Fruit fly (Drosophila melanogaster) whole organism, wandering third instar larva: ENCODE results near the gene CG14984.

Source experiments
- Abd-B ChIP-seq: fragments of >200 bp; optimal IDR thresholded peaks from 2 replicates; lab custom pipeline; 2017; ENCODE audit warnings: missing biosample characterization, missing genetic modification characterization
- CG32264 ChIP-seq: fragments of 200-800 bp; sonication (Bioruptor generic); optimal IDR thresholded peaks from 2 replicates; lab custom pipeline; 2016; ENCODE audit warnings: missing biosample characterization, missing genetic modification characterization
- CG9705 ChIP-seq: fragments of 200-800 bp; sonication (Bioruptor generic); optimal IDR thresholded peaks from 2 replicates; lab custom pipeline; 2018; ENCODE audit warnings: missing biosample characterization, mild to moderate bottlenecking, missing genetic modification characterization
- CrebA ChIP-seq: fragments of 200-800 bp; sonication (Bioruptor generic); optimal IDR thresholded peaks from 2 replicates; lab custom pipeline; 2016; ENCODE audit warnings: missing biosample characterization, mild to moderate bottlenecking, missing genetic modification characterization, borderline replicate concordance
- Dfd ChIP-seq: fragments of >200 bp; optimal IDR thresholded peaks from 2 replicates; lab custom pipeline; 2017; ENCODE audit warnings: missing biosample characterization, missing genetic modification characterization
- Dif ChIP-seq: fragments of 200-275, 200-300 bp; sonication (Bioruptor generic); optimal IDR thresholded peaks from 2 replicates; lab custom pipeline; 2018; ENCODE audit warnings: missing biosample characterization, missing genetic modification characterization; ENCODE audit not compliant: partially characterized antibody
- GATAd ChIP-seq: sonication (Bioruptor generic); optimal IDR thresholded peaks from 2 replicates; lab custom pipeline; 2016; ENCODE audit warnings: missing biosample characterization, missing genetic modification characterization
- HLH106 ChIP-seq: fragments of 200-800 bp; optimal IDR thresholded peaks from 3 replicates; lab custom pipeline; 2019; ENCODE audit warnings: missing biosample characterization, mild to moderate bottlenecking, missing genetic modification characterization, moderate library complexity
- Hnf4 ChIP-seq: fragments of 200-800 bp; sonication (Bioruptor generic); optimal IDR thresholded peaks from 2 replicates; lab custom pipeline; 2016; ENCODE audit warnings: missing biosample characterization, mild to moderate bottlenecking, missing genetic modification characterization
- Hr78 ChIP-seq: fragments of >200 bp; optimal IDR thresholded peaks from 2 replicates; lab custom pipeline; 2017; ENCODE audit warnings: missing biosample characterization, missing genetic modification characterization
- Hr83 ChIP-seq: fragments of 200-300 bp; sonication (Bioruptor generic); optimal IDR thresholded peaks from 2 replicates; lab custom pipeline; 2016; ENCODE audit warnings: missing biosample characterization, mild to moderate bottlenecking, missing genetic modification characterization, moderate library complexity; ENCODE audit not compliant: poor library complexity, severe bottlenecking
- Jra ChIP-seq: sonication (Bioruptor generic); optimal IDR thresholded peaks from 2 replicates; lab custom pipeline; 2016; ENCODE audit warnings: missing biosample characterization, missing genetic modification characterization
- Mio ChIP-seq: sonication (Bioruptor generic); optimal IDR thresholded peaks from 2 replicates; lab custom pipeline; 2016; ENCODE audit warnings: missing biosample characterization, missing genetic modification characterization
- Myc ChIP-seq: fragments of >200 bp; optimal IDR thresholded peaks from 2 replicates; lab custom pipeline; 2017
- N ChIP-seq: fragments of >200 bp; optimal IDR thresholded peaks from 2 replicates; lab custom pipeline; 2018; ENCODE audit warnings: missing biosample characterization, missing external identifiers, missing genetic modification characterization
- OdsH ChIP-seq: fragments of 200-800 bp; sonication (Bioruptor generic); optimal IDR thresholded peaks from 2 replicates; lab custom pipeline; 2016; ENCODE audit warnings: missing biosample characterization, mild to moderate bottlenecking, missing genetic modification characterization
- Rel ChIP-seq, 2 experiments: fragments of 200-800 bp; sonication (Bioruptor generic) in 1 of 2; optimal IDR thresholded peaks; 2 replicates in 1 of 2; 3 replicates in 1 of 2; lab custom pipeline; 2016 to 2019; ENCODE audit warnings: mild to moderate bottlenecking in 2 of 2, missing biosample characterization in 2 of 2, missing genetic modification characterization in 2 of 2, moderate library complexity in 1 of 2
- Sp1 ChIP-seq: fragments of 200-800 bp; sonication (Bioruptor generic); optimal IDR thresholded peaks from 3 replicates; lab custom pipeline; 2019; ENCODE audit warnings: missing biosample characterization, mild to moderate bottlenecking, missing genetic modification characterization, moderate library complexity
- Vsx2 ChIP-seq: fragments of 200-300, 225-300 bp; sonication (Bioruptor generic); optimal IDR thresholded peaks from 2 replicates; lab custom pipeline; 2018; ENCODE audit warnings: missing biosample characterization, missing genetic modification characterization; ENCODE audit not compliant: partially characterized antibody
- br ChIP-seq: fragments of 200-800 bp; sonication (Bioruptor generic); optimal IDR thresholded peaks from 2 replicates; lab custom pipeline; 2016; ENCODE audit warnings: missing biosample characterization, missing genetic modification characterization
- brk ChIP-seq: fragments of 200-800 bp; sonication (Bioruptor generic); optimal IDR thresholded peaks from 2 replicates; lab custom pipeline; 2016; ENCODE audit warnings: missing biosample characterization, mild to moderate bottlenecking, missing genetic modification characterization
- dl ChIP-seq, 2 experiments: fragments of 175-275, 200-275 bp in 1 of 2; fragments of 200-275 bp in 1 of 2; sonication (Bioruptor generic); optimal IDR thresholded peaks; lab custom pipeline; 2018; ENCODE audit warnings: mild to moderate bottlenecking in 2 of 2, missing biosample characterization in 2 of 2, missing genetic modification characterization in 2 of 2, moderate library complexity in 2 of 2; ENCODE audit not compliant: partially characterized antibody in 2 of 2, insufficient read depth in 1 of 2
- dmrt93B ChIP-seq: fragments of 200-800 bp; sonication (Bioruptor generic); optimal IDR thresholded peaks from 2 replicates; lab custom pipeline; 2018; ENCODE audit warnings: missing biosample characterization, mild to moderate bottlenecking, missing genetic modification characterization
- dsf ChIP-seq: sonication (Bioruptor generic); optimal IDR thresholded peaks from 2 replicates; lab custom pipeline; 2016; ENCODE audit warnings: missing biosample characterization, missing genetic modification characterization, borderline replicate concordance
- ey ChIP-seq: fragments of 200-800 bp; sonication (Bioruptor generic); optimal IDR thresholded peaks from 2 replicates; lab custom pipeline; 2016; ENCODE audit warnings: missing biosample characterization, missing genetic modification characterization
- foxo ChIP-seq, 2 experiments: fragments of 200-800 bp; sonication (Bioruptor generic); optimal IDR thresholded peaks; 2 replicates in 1 of 2; 3 replicates in 1 of 2; lab custom pipeline; 2016 to 2017; ENCODE audit warnings: missing biosample characterization in 2 of 2, missing genetic modification characterization in 2 of 2
- fru ChIP-seq: fragments of 200-800 bp; sonication (Bioruptor generic); optimal IDR thresholded peaks from 3 replicates; lab custom pipeline; 2016; ENCODE audit warnings: missing biosample characterization, mild to moderate bottlenecking, missing genetic modification characterization
- h ChIP-seq: fragments of 200-800 bp; sonication (Bioruptor generic); optimal IDR thresholded peaks from 3 replicates; lab custom pipeline; 2016; ENCODE audit warnings: missing biosample characterization, mild to moderate bottlenecking, missing genetic modification characterization
- jim ChIP-seq: fragments of 175-275, 200-325 bp; sonication (Bioruptor generic); optimal IDR thresholded peaks from 2 replicates; lab custom pipeline; 2016; ENCODE audit warnings: missing biosample characterization, mild to moderate bottlenecking, missing genetic modification characterization
- lola ChIP-seq: fragments of >200 bp; optimal IDR thresholded peaks from 2 replicates; lab custom pipeline; 2017; ENCODE audit warnings: missing biosample characterization, missing genetic modification characterization
- pan ChIP-seq: fragments of >200 bp; optimal IDR thresholded peaks from 2 replicates; lab custom pipeline; 2017
- psq ChIP-seq: fragments of 200-800 bp; sonication (Bioruptor generic); optimal IDR thresholded peaks from 3 replicates; lab custom pipeline; 2017; ENCODE audit warnings: missing biosample characterization, mild to moderate bottlenecking, missing genetic modification characterization, moderate library complexity
- rgr ChIP-seq: fragments of 200-800 bp; sonication (Bioruptor generic); optimal IDR thresholded peaks from 3 replicates; lab custom pipeline; 2016; ENCODE audit warnings: missing biosample characterization, mild to moderate bottlenecking, missing genetic modification characterization
- sage ChIP-seq: fragments of 200-800 bp; sonication (Bioruptor generic); optimal IDR thresholded peaks from 2 replicates; lab custom pipeline; 2016; ENCODE audit warnings: missing biosample characterization, mild to moderate bottlenecking, missing genetic modification characterization
- sv ChIP-seq: fragments of 200-800 bp; sonication (Bioruptor generic); optimal IDR thresholded peaks from 3 replicates; lab custom pipeline; 2016; ENCODE audit warnings: missing biosample characterization, missing genetic modification characterization
- tai ChIP-seq: sonication (Bioruptor generic); optimal IDR thresholded peaks from 2 replicates; lab custom pipeline; 2016; ENCODE audit warnings: missing biosample characterization, missing genetic modification characterization
- usp ChIP-seq: fragments of >200 bp; optimal IDR thresholded peaks from 2 replicates; lab custom pipeline; 2017; ENCODE audit warnings: missing biosample characterization, missing genetic modification characterization
- woc ChIP-seq: sonication (Bioruptor generic); optimal IDR thresholded peaks from 2 replicates; lab custom pipeline; 2016; ENCODE audit warnings: missing biosample characterization, mild to moderate bottlenecking, missing genetic modification characterization

CG14984 gene

dm6 chr3L:3929968-3930767, 22.2 kb downstream of the CG14984 start:
- TF ChIP-seq Rel (GFP tag; optimal IDR thresholded peaks at IDR 0.05; lab: Kevin White, UChicago) (no peak), Rel (tag; optimal IDR thresholded peaks at IDR 0.05; lab: Kevin White, UChicago) (peak; percentile 23), Vsx2 (GFP tag; lab: Kevin White, UChicago) (peak; percentile 70), h (GFP tag; lab: Kevin White, UChicago) (peak; percentile 27), dmrt93B (GFP tag; lab: Kevin White, UChicago) (no peak), rgr (peak; percentile 20), psq (GFP tag; lab: Kevin White, UChicago) (peak; percentile 9)

DNA sequence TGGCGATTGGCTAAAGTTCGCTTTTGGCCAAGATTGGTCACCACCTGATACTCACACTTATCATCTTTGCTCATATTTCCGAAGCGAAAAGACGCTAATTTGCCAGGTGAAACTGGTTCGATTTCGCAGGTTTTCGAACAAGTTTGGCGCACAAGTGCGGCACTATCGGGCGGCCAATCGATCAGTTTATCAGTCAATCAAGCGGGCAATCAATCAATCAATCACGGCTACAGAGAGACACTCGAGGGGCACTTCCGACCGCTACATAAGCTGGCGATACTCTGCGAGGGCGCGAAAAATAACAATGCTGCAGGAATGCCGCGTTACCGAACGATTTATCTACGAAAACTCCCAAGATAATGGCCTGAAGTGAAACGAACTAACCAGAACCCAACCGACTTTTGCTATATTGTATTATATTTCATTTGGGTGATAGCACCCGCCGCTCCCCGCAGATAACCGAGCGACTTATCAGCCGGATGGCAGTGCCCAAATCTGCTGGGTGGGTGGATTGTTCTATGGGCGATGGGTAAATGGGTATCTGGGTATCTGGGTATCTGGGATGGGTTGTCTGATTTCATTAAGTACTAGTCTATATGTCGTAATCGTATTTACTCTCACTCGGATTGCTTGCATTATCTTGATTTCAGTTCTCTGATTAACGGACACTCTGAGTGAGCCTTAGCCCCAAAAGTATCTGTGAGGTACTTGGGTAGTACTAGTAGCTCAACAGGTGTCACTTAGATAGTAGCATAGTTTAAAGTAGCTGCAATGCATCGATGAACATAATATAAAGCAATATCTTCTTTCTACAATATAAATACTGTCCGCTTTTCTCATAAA, 23.2 kb downstream of the CG14984 start:
- TF ChIP-seq Dif (GFP tag; lab: Kevin White, UChicago) (peak; percentile 5), Vsx2 (GFP tag; lab: Kevin White, UChicago) (no peak), Rel (GFP tag; optimal IDR thresholded peaks at IDR 0.05; lab: Kevin White, UChicago) (no peak), Rel (tag; optimal IDR thresholded peaks at IDR 0.05; lab: Kevin White, UChicago) (peak; percentile 44), psq (GFP tag; lab: Kevin White, UChicago) (no peak), h (GFP tag; lab: Kevin White, UChicago) (peak; percentile 38)

DNA sequence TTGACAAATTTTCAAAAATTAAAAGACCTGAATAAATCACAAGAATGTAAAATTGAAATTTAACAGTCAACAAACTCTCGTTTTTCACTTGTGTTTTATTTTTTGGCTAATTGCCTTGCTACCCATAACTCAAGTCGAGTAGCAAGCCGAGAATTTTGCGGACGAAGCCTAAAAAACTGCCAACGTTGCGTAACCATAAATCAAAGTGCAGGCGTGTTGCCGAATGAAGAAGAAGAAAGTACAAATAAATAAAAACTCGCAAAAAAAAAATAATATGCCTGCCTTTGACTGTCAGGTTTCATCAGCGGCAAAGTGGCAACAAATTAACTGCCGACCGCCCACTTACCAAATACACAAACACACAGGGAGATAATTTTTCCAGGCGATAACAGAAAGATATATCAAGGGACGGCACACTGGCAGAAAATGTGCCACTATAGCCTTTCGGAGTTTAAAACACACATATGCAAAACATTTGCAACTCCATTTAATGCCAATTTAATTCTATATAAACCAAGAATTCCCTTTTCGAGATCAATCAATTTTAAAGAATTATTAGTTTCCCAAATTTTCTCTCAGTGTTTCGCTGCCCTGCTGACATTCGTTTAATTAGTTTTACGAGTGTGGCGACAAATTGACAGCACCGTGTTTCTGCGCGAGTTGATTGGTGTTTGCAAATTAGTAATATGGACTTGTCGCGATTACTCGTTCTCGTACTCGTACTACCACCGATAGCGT, 24.0 kb downstream of the CG14984 start:
- no peak for TF ChIP-seq Dif (GFP tag; lab: Kevin White, UChicago)
- TF ChIP-seq CG32264, result peak; percentile 75
- peak; percentile 24 for TF ChIP-seq jim (GFP tag; lab: Kevin White, UChicago)
- peak; percentile 93 for TF ChIP-seq fru
- peak; percentile 94 for TF ChIP-seq br (GFP tag; lab: Kevin White, UChicago)
- peak; percentile 97 for TF ChIP-seq ey
- TF ChIP-seq CG9705 (GFP tag; lab: Kevin White, UChicago), result peak; percentile 78
- peak; percentile 84 for TF ChIP-seq GATAd (GFP tag; lab: Kevin White, UChicago)
- TF ChIP-seq Jra (GFP tag; lab: Kevin White, UChicago), result peak; percentile 84
- peak; percentile 79 for TF ChIP-seq sage (GFP tag; lab: Kevin White, UChicago)
- no peak for TF ChIP-seq N (GFP tag; lab: Kevin White, UChicago)
- TF ChIP-seq pan (lab: Kevin White, UChicago), result no peak
- no peak for TF ChIP-seq Dfd (GFP tag; lab: Kevin White, UChicago)
- TF ChIP-seq rgr, result peak; percentile 97
- TF ChIP-seq Sp1, result peak; percentile 91
- TF ChIP-seq usp (GFP tag; lab: Kevin White, UChicago), result no peak
- TF ChIP-seq Abd-B, result no peak
- TF ChIP-seq woc (GFP tag; lab: Kevin White, UChicago), result peak; percentile 57
- TF ChIP-seq Myc (lab: Kevin White, UChicago), result no peak
- peak; percentile 70 for TF ChIP-seq Hr83 (GFP tag; lab: Kevin White, UChicago)
- peak; percentile 58 for TF ChIP-seq Rel (GFP tag; optimal IDR thresholded peaks at IDR 0.05; lab: Kevin White, UChicago)
- peak; percentile 74 for TF ChIP-seq Rel (tag; optimal IDR thresholded peaks at IDR 0.05; lab: Kevin White, UChicago)
- peak; percentile 97 for TF ChIP-seq h (GFP tag; lab: Kevin White, UChicago)
- peak; percentile 95 for TF ChIP-seq OdsH (GFP tag; lab: Kevin White, UChicago)
- peak; percentile 92 for TF ChIP-seq HLH106 (tag; lab: Kevin White, UChicago)
- peak; percentile 71 for TF ChIP-seq Mio
- TF ChIP-seq psq (GFP tag; lab: Kevin White, UChicago), result peak; percentile 89
- no peak for TF ChIP-seq Vsx2 (GFP tag; lab: Kevin White, UChicago)
- TF ChIP-seq Hr78 (GFP tag; lab: Kevin White, UChicago), result no peak
- peak; percentile 88 for TF ChIP-seq sv (GFP tag; lab: Kevin White, UChicago)
- no peak for TF ChIP-seq lola
- peak; percentile 92 for TF ChIP-seq Hnf4
- TF ChIP-seq dsf (GFP tag; lab: Kevin White, UChicago), result peak; percentile 74
- TF ChIP-seq tai (GFP tag; lab: Kevin White, UChicago), result peak; percentile 87
- TF ChIP-seq CrebA (GFP tag; lab: Kevin White, UChicago), result peak; percentile 77
- peak; percentile 85 for TF ChIP-seq brk (GFP tag; lab: Kevin White, UChicago)
- no peak for TF ChIP-seq dl (GFP tag; optimal IDR thresholded peaks at IDR 0.05; lab: Kevin White, UChicago; ENCODE audit: insufficient read depth in 1 of 2, partially characterized antibody in 2 of 2)
- TF ChIP-seq foxo (GFP tag; optimal IDR thresholded peaks at IDR 0.05; lab: Kevin White, UChicago), result peak; percentile 37 to 95
- peak; percentile 79 for TF ChIP-seq dmrt93B (GFP tag; lab: Kevin White, UChicago)
- TF ChIP-seq, all 38 proteins: peak for 27
